Worm (Caenorhabditis elegans): ENCODE data around the gene H11L12.1.

DNA sequence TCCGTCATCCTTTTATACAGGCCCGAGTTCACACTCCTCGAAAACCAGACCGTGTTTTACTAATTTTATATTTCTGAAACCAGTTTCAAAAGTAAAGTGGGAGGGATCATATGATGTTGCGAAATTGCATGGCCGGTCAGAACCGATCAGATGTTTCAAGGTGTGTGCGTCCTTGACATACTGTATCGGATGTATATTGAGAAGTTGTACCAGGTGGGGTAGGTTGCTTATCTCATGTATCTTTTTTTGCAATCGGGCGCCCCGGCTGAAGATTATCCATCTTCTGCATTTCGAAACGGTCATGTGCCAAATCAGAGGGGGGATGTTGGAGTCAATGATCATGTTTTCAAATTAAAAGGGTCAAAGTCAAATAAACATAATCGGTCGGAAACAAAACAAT, 26.7 kb downstream of the H11L12.1 start, which contains the start of gene T23E7.6:
- TF ChIP-seq nhr-42 (GFP tag; IDR thresholded peaks at IDR 0.05) (no peak), pha-4 (GFP tag; IDR thresholded peaks at IDR 0.05) (no peak), pha-4 (tag; optimal IDR thresholded peaks at IDR 0.05) (no peak)

Data from whole organism, L4 larva.